Worm (Caenorhabditis elegans) whole organism, L3 larva: ENCODE data around the gene plpp-1.1.
A peak's percentile ranks its signal among the peaks of the same experiment; 100 is the strongest.

Experiments
- R02D3.7 ChIP-seq: fragments of 150-350 bp; optimal IDR thresholded peaks from 2 replicates; lab custom pipeline; 2014; ENCODE audit warnings: missing biosample characterization, missing genetic modification characterization
- ZK546.5 ChIP-seq: sonication (generic microtip); optimal IDR thresholded peaks from 2 replicates; lab custom pipeline; 2017; ENCODE audit warnings: missing biosample characterization, missing genetic modification characterization
- ama-1 ChIP-seq: fragments of 150-350 bp; optimal IDR thresholded peaks from 2 replicates; lab custom pipeline; 2018
- ceh-16 ChIP-seq: sonication (generic microtip); optimal IDR thresholded peaks from 2 replicates; lab custom pipeline; 2017; ENCODE audit warnings: missing biosample characterization, missing genetic modification characterization
- ceh-28 ChIP-seq: fragments of 150-350 bp; optimal IDR thresholded peaks from 2 replicates; lab custom pipeline; 2014; ENCODE audit warnings: missing biosample characterization, missing genetic modification reagents, missing genetic modification characterization
- ceh-82 ChIP-seq: fragments of 150-350 bp; optimal IDR thresholded peaks from 2 replicates; lab custom pipeline; 2014; ENCODE audit warnings: missing biosample characterization, missing genetic modification characterization
- daf-12 ChIP-seq: fragments of 150-350 bp; optimal IDR thresholded peaks from 2 replicates; lab custom pipeline; 2014; ENCODE audit warnings: missing biosample characterization, missing genetic modification reagents, missing genetic modification characterization
- egl-5 ChIP-seq: fragments of 150-350 bp; optimal IDR thresholded peaks from 2 replicates; lab custom pipeline; 2017; ENCODE audit warnings: missing biosample characterization, missing genetic modification reagents, missing genetic modification characterization, inconsistent platforms
- elt-1 ChIP-seq: fragments of 150-350 bp; optimal IDR thresholded peaks from 2 replicates; lab custom pipeline; 2014; ENCODE audit warnings: missing biosample characterization, missing genetic modification characterization
- elt-2 ChIP-seq: sonication (generic microtip); optimal IDR thresholded peaks from 2 replicates; lab custom pipeline; 2016; ENCODE audit warnings: missing genetic modification reagents, mild to moderate bottlenecking, missing genetic modification characterization, missing compliant biosample characterization
- eor-1 ChIP-seq, 2 experiments: fragments of 150-350 bp; optimal IDR thresholded peaks; 2 replicates each; lab custom pipeline; 2014 to 2018; ENCODE audit warnings: missing biosample characterization in 2 of 2, missing genetic modification characterization in 2 of 2
- fkh-10 ChIP-seq: sonication (generic microtip); optimal IDR thresholded peaks from 2 replicates; lab custom pipeline; 2017; ENCODE audit warnings: missing biosample characterization, missing genetic modification reagents, missing genetic modification characterization
- fkh-2 ChIP-seq: fragments of 150-350 bp; optimal IDR thresholded peaks from 2 replicates; lab custom pipeline; 2014; ENCODE audit warnings: missing biosample characterization, missing genetic modification reagents, missing genetic modification characterization
- hmg-11 ChIP-seq: sonication (generic microtip); optimal IDR thresholded peaks from 2 replicates; lab custom pipeline; 2016; ENCODE audit warnings: missing genetic modification characterization, missing compliant biosample characterization
- lin-15B ChIP-seq: fragments of 150-350 bp; optimal IDR thresholded peaks from 2 replicates; lab custom pipeline; 2014; ENCODE audit warnings: missing biosample characterization, missing genetic modification characterization
- lin-39 ChIP-seq: fragments of 150-350 bp; optimal IDR thresholded peaks from 2 replicates; lab custom pipeline; 2018; ENCODE audit warnings: missing biosample characterization, missing genetic modification reagents, missing genetic modification characterization
- lsy-12 ChIP-seq: sonication (generic microtip); optimal IDR thresholded peaks from 2 replicates; lab custom pipeline; 2016; ENCODE audit warnings: mild to moderate bottlenecking, missing genetic modification characterization, missing compliant biosample characterization
- mml-1 ChIP-seq: fragments of 150-350 bp; sonication (generic microtip); optimal IDR thresholded peaks from 3 replicates; lab custom pipeline; 2014; ENCODE audit warnings: missing biosample characterization, missing genetic modification characterization
- nfya-1 ChIP-seq: sonication (generic microtip); optimal IDR thresholded peaks from 2 replicates; lab custom pipeline; 2017; ENCODE audit warnings: missing genetic modification characterization, mild to moderate bottlenecking, missing compliant biosample characterization, antibody characterized with exemption, moderate library complexity; ENCODE audit not compliant: insufficient read depth
- nhr-11 ChIP-seq: fragments of 150-350 bp; optimal IDR thresholded peaks from 2 replicates; lab custom pipeline; 2014; ENCODE audit warnings: missing biosample characterization, missing genetic modification characterization
- nhr-12 ChIP-seq: fragments of 150-350 bp; optimal IDR thresholded peaks from 2 replicates; lab custom pipeline; 2014; ENCODE audit warnings: missing biosample characterization, missing genetic modification characterization
- nhr-237 ChIP-seq: fragments of 150-350 bp; optimal IDR thresholded peaks from 2 replicates; lab custom pipeline; 2014; ENCODE audit warnings: missing biosample characterization, missing genetic modification characterization
- nhr-25 ChIP-seq: sonication (generic microtip); optimal IDR thresholded peaks from 2 replicates; lab custom pipeline; 2017; ENCODE audit warnings: missing biosample characterization, missing genetic modification characterization
- nhr-76 ChIP-seq: fragments of 150-350 bp; sonication (generic microtip); optimal IDR thresholded peaks from 5 replicates; lab custom pipeline; 2014; ENCODE audit warnings: missing biosample characterization, missing genetic modification characterization
- nhr-77 ChIP-seq: fragments of 150-350 bp; optimal IDR thresholded peaks from 2 replicates; lab custom pipeline; 2014; ENCODE audit warnings: missing biosample characterization, missing genetic modification characterization
- pha-4 ChIP-seq: fragments of 150-350 bp; optimal IDR thresholded peaks from 2 replicates; lab custom pipeline; 2014; ENCODE audit warnings: missing biosample characterization, missing genetic modification reagents, missing genetic modification characterization
- pqm-1 ChIP-seq: fragments of 150-350 bp; optimal IDR thresholded peaks from 2 replicates; lab custom pipeline; 2017; ENCODE audit warnings: missing biosample characterization, missing genetic modification characterization, inconsistent platforms
- sea-2 ChIP-seq: fragments of 150-350 bp; sonication (generic microtip); optimal IDR thresholded peaks from 4 replicates; lab custom pipeline; 2014; ENCODE audit warnings: missing biosample characterization, missing genetic modification reagents, missing genetic modification characterization
- snpc-4 ChIP-seq: fragments of 150-350 bp; optimal IDR thresholded peaks from 2 replicates; lab custom pipeline; 2014; ENCODE audit warnings: missing biosample characterization, missing genetic modification characterization
- tbx-2 ChIP-seq: sonication (generic microtip); optimal IDR thresholded peaks from 2 replicates; lab custom pipeline; 2016; ENCODE audit warnings: mild to moderate bottlenecking, missing genetic modification characterization, missing compliant biosample characterization
- unc-39 ChIP-seq: sonication (generic microtip); optimal IDR thresholded peaks from 4 replicates; lab custom pipeline; 2017; ENCODE audit warnings: missing biosample characterization, missing genetic modification characterization
- unc-62 ChIP-seq: fragments of 150-350 bp; sonication (generic microtip); optimal IDR thresholded peaks from 4 replicates; lab custom pipeline; 2014; ENCODE audit warnings: missing biosample characterization, missing genetic modification reagents, missing genetic modification characterization
- ztf-11 ChIP-seq: fragments of 150-350 bp; optimal IDR thresholded peaks from 2 replicates; lab custom pipeline; 2014; ENCODE audit warnings: missing biosample characterization, missing genetic modification characterization
- ztf-4 ChIP-seq: fragments of 150-350 bp; optimal IDR thresholded peaks from 2 replicates; lab custom pipeline; 2014; ENCODE audit warnings: missing biosample characterization, missing genetic modification characterization

Gene plpp-1.1

DNA sequence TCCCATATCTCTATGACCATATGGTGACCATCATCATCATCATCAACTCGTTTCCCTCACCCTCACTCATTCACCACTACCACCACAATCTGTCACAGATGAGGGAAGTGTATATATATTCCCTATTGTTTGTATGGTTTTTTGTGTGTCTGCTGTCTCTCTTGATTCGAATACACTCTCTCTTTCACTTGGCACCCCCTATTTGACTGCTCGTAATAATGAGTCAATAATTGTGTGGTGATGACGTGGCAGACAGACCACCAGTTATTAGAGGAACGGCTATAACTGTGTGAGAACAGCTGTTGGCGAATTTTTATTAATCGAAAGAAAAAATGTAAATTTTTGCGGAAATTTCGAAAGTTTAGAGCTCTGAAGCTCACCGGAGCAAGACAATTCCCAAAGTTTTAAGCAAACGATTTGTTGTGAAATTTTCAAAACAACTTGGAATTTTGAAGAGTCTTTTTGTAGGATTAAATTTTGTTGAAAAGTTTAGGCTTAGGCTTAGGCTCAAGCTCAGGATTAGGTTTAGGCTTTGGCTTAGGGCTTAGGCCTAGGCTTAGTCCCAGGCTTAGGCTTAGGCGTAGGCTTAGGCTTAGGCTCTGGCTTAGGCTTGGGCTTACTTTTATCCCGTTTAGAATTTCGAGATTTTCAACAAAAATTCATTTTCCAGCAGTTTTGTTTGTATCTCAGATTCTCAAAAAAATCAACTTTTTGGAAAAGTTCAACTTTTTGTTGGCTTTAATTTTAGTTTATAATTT, 29.8 kb upstream of the plpp-1.1 start:
- TF ChIP-seq ceh-82 (no peak), pha-4 (peak; percentile 69)

DNA sequence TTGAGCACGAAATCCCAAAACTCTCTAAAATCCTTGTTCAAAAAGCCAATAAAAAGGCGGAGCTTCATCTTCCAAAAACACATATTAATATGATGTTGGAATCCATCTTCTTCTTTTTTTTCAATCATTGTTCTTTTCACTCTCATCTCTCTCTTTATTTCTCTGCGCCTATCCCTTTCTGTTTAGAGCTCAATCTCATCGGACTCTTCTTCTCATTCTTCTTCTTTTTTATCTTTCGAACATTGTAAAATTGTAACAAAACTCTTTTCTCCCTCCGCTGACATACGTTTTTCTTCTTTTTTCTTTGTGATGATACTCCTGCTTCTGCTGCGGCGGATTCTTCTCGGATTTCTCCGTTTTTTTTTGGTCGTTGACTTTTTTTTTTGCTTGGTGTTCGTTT, 29.0 kb upstream of the plpp-1.1 start:
- TF ChIP-seq fkh-10 (GFP tag; lab: Kevin White, UChicago), result no peak
- TF ChIP-seq ztf-11 (tag; lab: Kevin White, UChicago), result no peak
- no peak for TF ChIP-seq elt-2
- TF ChIP-seq ZK546.5 (tag; lab: Kevin White, UChicago), result no peak
- TF ChIP-seq unc-62 (GFP tag; lab: Kevin White, UChicago), result no peak
- peak; percentile 6 for TF ChIP-seq egl-5
- TF ChIP-seq hmg-11, result no peak
- TF ChIP-seq nfya-1 (tag; lab: Kevin White, UChicago), result peak; percentile 60
- no peak for TF ChIP-seq ceh-82
- no peak for TF ChIP-seq lin-39 (tag; lab: Kevin White, UChicago)
- TF ChIP-seq sea-2 (GFP tag; lab: Kevin White, UChicago), result no peak
- TF ChIP-seq nhr-77 (tag; lab: Kevin White, UChicago), result no peak
- TF ChIP-seq snpc-4, result peak; percentile 38
- TF ChIP-seq, all 47 proteins: peak for 3

DNA sequence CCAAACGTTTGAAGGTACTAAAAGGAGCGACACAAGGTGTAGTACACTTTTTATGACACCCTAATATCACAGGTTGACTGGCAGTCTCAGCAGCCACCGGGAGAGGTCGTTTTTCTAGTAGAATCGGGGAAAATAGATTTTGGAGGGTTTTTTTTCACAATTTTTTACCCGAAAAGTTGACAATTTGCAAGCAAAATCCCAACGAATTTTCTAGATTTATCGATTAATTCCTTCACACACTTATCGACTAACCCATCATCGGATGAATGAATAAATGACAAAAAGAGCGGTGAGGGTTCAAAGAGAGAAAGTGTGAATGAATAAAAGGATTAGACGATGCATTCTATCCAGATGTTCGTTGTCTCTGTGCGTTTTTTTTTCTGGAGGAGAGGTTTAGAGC, 28.1 kb upstream of the plpp-1.1 start:
- peak; percentile 12 for TF ChIP-seq egl-5
- no peak for TF ChIP-seq ZK546.5 (tag; lab: Kevin White, UChicago)
- TF ChIP-seq fkh-10 (GFP tag; lab: Kevin White, UChicago), result no peak

DNA sequence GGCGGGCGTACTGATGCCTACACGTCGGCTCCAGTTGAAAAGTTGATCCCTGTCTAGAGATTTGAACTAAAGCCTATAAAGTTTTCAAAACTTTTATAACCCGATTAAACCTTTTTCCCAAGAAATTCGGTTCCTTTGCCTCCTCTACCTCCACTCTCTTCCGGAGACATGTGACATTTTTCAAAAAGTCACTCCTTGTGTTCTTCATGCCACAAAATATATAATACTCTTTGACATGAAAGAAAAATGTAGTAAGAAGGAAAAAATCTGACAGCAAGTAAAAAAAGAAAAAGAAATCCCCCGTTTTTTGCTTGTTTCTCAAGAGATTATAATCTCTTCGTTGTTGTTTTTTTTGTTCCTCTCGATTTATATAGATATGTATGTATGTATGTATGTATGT, 27.0 kb upstream of the plpp-1.1 start:
- TF ChIP-seq elt-1 (tag; lab: Kevin White, UChicago), result peak; percentile 65
- TF ChIP-seq daf-12 (tag; lab: Kevin White, UChicago), result no peak

DNA sequence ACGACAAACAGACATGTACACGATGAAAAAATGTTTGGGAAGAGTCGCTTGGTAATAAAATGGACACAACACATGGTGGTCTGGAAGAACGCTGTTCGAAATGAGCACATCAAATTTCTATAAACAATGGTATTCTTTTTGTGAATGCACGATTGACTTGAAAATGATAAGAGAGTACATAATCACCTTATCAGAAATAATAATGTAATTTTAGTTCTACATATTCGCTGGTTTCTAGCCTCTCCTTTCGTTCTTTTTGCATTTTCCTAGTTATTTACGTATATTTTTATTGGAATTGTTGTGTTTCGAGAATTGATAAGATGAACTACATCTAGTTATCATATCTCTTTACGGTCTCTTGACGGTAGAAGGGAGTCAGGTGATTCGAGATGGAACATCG, 26.2 kb upstream of the plpp-1.1 start:
- no peak for TF ChIP-seq hmg-11
- peak; percentile 46 for TF ChIP-seq pqm-1
- TF ChIP-seq sea-2 (GFP tag; lab: Kevin White, UChicago), result no peak
- no peak for TF ChIP-seq ceh-82
- TF ChIP-seq lin-39 (tag; lab: Kevin White, UChicago), result no peak
- no peak for TF ChIP-seq lsy-12 (tag; lab: Kevin White, UChicago)
- no peak for TF ChIP-seq mml-1 (tag; lab: Kevin White, UChicago)
- no peak for TF ChIP-seq ceh-16
- TF ChIP-seq unc-62 (GFP tag; lab: Kevin White, UChicago), result no peak
- TF ChIP-seq fkh-2 (tag; lab: Kevin White, UChicago), result no peak
- TF ChIP-seq nhr-25 (tag; lab: Kevin White, UChicago), result no peak
- no peak for TF ChIP-seq nhr-76
- TF ChIP-seq unc-39 (tag; lab: Kevin White, UChicago), result no peak
- peak; percentile 91 for TF ChIP-seq elt-2
- no peak for TF ChIP-seq nhr-11 (tag; lab: Kevin White, UChicago)
- TF ChIP-seq eor-1 (tag; optimal IDR thresholded peaks at IDR 0.05; lab: Kevin White, UChicago), result no peak
- TF ChIP-seq tbx-2 (tag; lab: Kevin White, UChicago), result no peak
- TF ChIP-seq daf-12 (tag; lab: Kevin White, UChicago), result no peak
- no peak for TF ChIP-seq nhr-12 (tag; lab: Kevin White, UChicago)
- no peak for TF ChIP-seq ama-1 (lab: Kevin White, UChicago)
- TF ChIP-seq snpc-4, result no peak
- TF ChIP-seq R02D3.7 (tag; lab: Kevin White, UChicago), result no peak
- TF ChIP-seq pha-4, result peak; percentile 20
- peak; percentile 26 for TF ChIP-seq ceh-28
- TF ChIP-seq nfya-1 (tag; lab: Kevin White, UChicago), result no peak
- no peak for TF ChIP-seq fkh-10 (GFP tag; lab: Kevin White, UChicago)
- no peak for TF ChIP-seq ztf-4 (tag; lab: Kevin White, UChicago)
- TF ChIP-seq nhr-237, result no peak
- no peak for TF ChIP-seq ztf-11 (tag; lab: Kevin White, UChicago)
- TF ChIP-seq egl-5, result no peak
- no peak for TF ChIP-seq lin-15B (tag; lab: Kevin White, UChicago)
